Fruit fly (Drosophila melanogaster): ENCODE measurements around the gene CG7183.

DNA sequence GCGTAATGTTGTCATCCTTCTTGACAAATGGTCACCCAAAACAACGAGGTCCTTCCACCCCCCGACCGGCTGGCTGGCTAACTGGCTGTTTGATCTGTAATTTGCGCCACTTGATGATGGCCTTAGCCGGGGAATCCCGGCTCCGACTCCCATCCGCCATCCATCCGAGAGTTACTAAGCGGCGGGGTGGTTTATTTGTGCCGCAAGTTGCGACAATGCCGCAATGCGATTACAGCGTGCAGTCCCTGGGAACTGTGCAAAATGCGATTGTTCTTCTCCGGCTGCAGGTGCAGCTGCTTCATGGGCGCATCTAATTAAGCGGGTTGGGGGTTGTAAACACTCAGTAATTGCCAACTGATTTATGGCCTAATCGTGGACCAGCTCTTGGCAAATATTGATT lies 39.5 kb upstream of the CG7183 start:
- TF ChIP-seq CG7045 (GFP tag; optimal IDR thresholded peaks at IDR 0.05) (no peak), kay (GFP tag; ENCODE audit: borderline replicate concordance) (no peak), cnc (optimal IDR thresholded peaks at IDR 0.05) (no peak), toe (GFP tag; optimal IDR thresholded peaks at IDR 0.05) (no peak), CG12768 (GFP tag; optimal IDR thresholded peaks at IDR 0.05) (no peak), CG7101 (tag; optimal IDR thresholded peaks at IDR 0.05) (no peak), cic (GFP tag; optimal IDR thresholded peaks at IDR 0.05) (no peak), Crg-1 (GFP tag; optimal IDR thresholded peaks at IDR 0.05) (no peak), Hr96 (GFP tag; optimal IDR thresholded peaks at IDR 0.05) (no peak), CG14711 (tag; optimal IDR thresholded peaks at IDR 0.05) (no peak)

All from whole organism, adult.